Worm (Caenorhabditis elegans): Measurements from ENCODE around the gene ceh-81.

- TF ChIP-seq ceh-30 (tag; optimal IDR thresholded peaks at IDR 0.05) (no peak), rnt-1 (tag; optimal IDR thresholded peaks at IDR 0.05) (no peak), npax-4 (tag; optimal IDR thresholded peaks at IDR 0.05) (no peak), C08G9.2 (tag; optimal IDR thresholded peaks at IDR 0.05) (no peak), ets-4 (tag; optimal IDR thresholded peaks at IDR 0.05) (no peak)
These were observed 4.5 kb upstream of the ceh-81 start, which contains the start of gene F45C12.17 for ce11 chrII:1725735-1726134.

Data from whole organism, late embryonic.